Worm (Caenorhabditis elegans): Measurements from ENCODE around the gene srf-3.
A peak's percentile ranks its signal among the peaks of the same experiment; 100 is the strongest.

srf-3 gene

ce11 chrIV:12901602-12902001 lies 52.3 kb downstream of the srf-3 start:
- TF ChIP-seq ceh-82 (tag; optimal IDR thresholded peaks at IDR 0.05) (no peak), lin-35 (GFP tag; optimal IDR thresholded peaks at IDR 0.05) (peak in 1 of 2 experiments; percentile 15), nhr-84 (tag; optimal IDR thresholded peaks at IDR 0.05) (no peak), unc-98 (GFP tag; IDR thresholded peaks at IDR 0.05) (no peak), zag-1 (tag; optimal IDR thresholded peaks at IDR 0.05) (no peak), elt-2 (tag; optimal IDR thresholded peaks at IDR 0.05) (peak; percentile 83), nhr-77 (tag; optimal IDR thresholded peaks at IDR 0.05) (no peak)

ce11 chrIV:12902430-12903110 lies 53.3 kb downstream of the srf-3 start, which contains the start of gene K08D8.2:
K08D8.2 (plus strand) TSS chrIV:12903060.
- peak; percentile 49 for TF ChIP-seq elt-2 (tag; optimal IDR thresholded peaks at IDR 0.05)
- no peak for TF ChIP-seq ztf-11 (tag; optimal IDR thresholded peaks at IDR 0.05)

- no peak for TF ChIP-seq rnt-1 (tag; optimal IDR thresholded peaks at IDR 0.05)
- TF ChIP-seq ama-1 (optimal IDR thresholded peaks at IDR 0.05) = no peak
- no peak for TF ChIP-seq aha-1 (tag; optimal IDR thresholded peaks at IDR 0.05)
- TF ChIP-seq blmp-1 (tag; optimal IDR thresholded peaks at IDR 0.05) = no peak
- TF ChIP-seq nhr-20 (tag; optimal IDR thresholded peaks at IDR 0.05) = no peak
- TF ChIP-seq nhr-84 (tag; optimal IDR thresholded peaks at IDR 0.05) = no peak
- no peak for TF ChIP-seq C16A3.4 (tag; optimal IDR thresholded peaks at IDR 0.05)
- TF ChIP-seq unc-62 (GFP tag; optimal IDR thresholded peaks at IDR 0.05) = no peak
- no peak for TF ChIP-seq snpc-4 (tag; optimal IDR thresholded peaks at IDR 0.05)
- TF ChIP-seq vab-15 (tag; optimal IDR thresholded peaks at IDR 0.05) = no peak
- TF ChIP-seq nhr-90 (tag; optimal IDR thresholded peaks at IDR 0.05; ENCODE audit: poor library complexity) = no peak
- TF ChIP-seq mep-1 (tag; optimal IDR thresholded peaks at IDR 0.05) = no peak
- TF ChIP-seq lin-35 (GFP tag; optimal IDR thresholded peaks at IDR 0.05) = no peak
- no peak for TF ChIP-seq efl-3 (GFP tag; optimal IDR thresholded peaks at IDR 0.05)
- TF ChIP-seq ceh-8 (GFP tag; optimal IDR thresholded peaks at IDR 0.05) = no peak
- no peak for TF ChIP-seq nhr-28 (tag; optimal IDR thresholded peaks at IDR 0.05)
- no peak for TF ChIP-seq unc-98 (GFP tag; IDR thresholded peaks at IDR 0.05)
These were observed 54.4 kb downstream of the srf-3 start for ce11 chrIV:12903687-12904086.
